Fruit fly (Drosophila melanogaster) whole organism, adult: Measurements from ENCODE around the gene CG32117.

ENCODE experiments used
- CG11617 ChIP-seq: fragments of 200-800 bp; sonication (Bioruptor generic); optimal IDR thresholded peaks from 2 replicates; lab custom pipeline; 2017; ENCODE audit warnings: mild to moderate bottlenecking, missing biosample characterization, missing genetic modification reagents, missing genetic modification characterization
- CG12768 ChIP-seq: fragments of 200-800 bp; sonication (Bioruptor generic); optimal IDR thresholded peaks from 2 replicates; lab custom pipeline; 2017; ENCODE audit warnings: missing biosample characterization, missing genetic modification characterization, mild to moderate bottlenecking, moderate library complexity, missing genetic modification reagents
- CG14711 ChIP-seq: fragments of 200-800 bp; sonication (Bioruptor generic); optimal IDR thresholded peaks from 2 replicates; lab custom pipeline; 2018; ENCODE audit warnings: missing biosample characterization, mild to moderate bottlenecking, missing genetic modification characterization, moderate library complexity
- CG1620 ChIP-seq: fragments of 200-800 bp; sonication (Bioruptor generic); optimal IDR thresholded peaks from 2 replicates; lab custom pipeline; 2016; ENCODE audit warnings: missing biosample characterization, missing genetic modification characterization
- CG33017 ChIP-seq: fragments of 200-800 bp; sonication (Bioruptor generic); optimal IDR thresholded peaks from 2 replicates; lab custom pipeline; 2018; ENCODE audit warnings: missing biosample characterization, mild to moderate bottlenecking, missing genetic modification characterization, moderate library complexity
- CG5204 ChIP-seq: fragments of 200-800 bp; sonication (Bioruptor generic); optimal IDR thresholded peaks from 2 replicates; lab custom pipeline; 2016; ENCODE audit warnings: missing biosample characterization, missing genetic modification characterization
- CG7045 ChIP-seq: fragments of 200-800 bp; sonication (Bioruptor generic); optimal IDR thresholded peaks from 2 replicates; lab custom pipeline; 2017; ENCODE audit warnings: missing biosample characterization, mild to moderate bottlenecking, missing genetic modification characterization
- CG7101 ChIP-seq: fragments of 200-800 bp; sonication (Bioruptor generic); optimal IDR thresholded peaks from 2 replicates; lab custom pipeline; 2018; ENCODE audit warnings: missing biosample characterization, mild to moderate bottlenecking, missing genetic modification characterization, moderate library complexity
- Clk ChIP-seq: fragments of 200-800 bp; sonication (Bioruptor generic); optimal IDR thresholded peaks from 2 replicates; lab custom pipeline; 2017; ENCODE audit warnings: missing biosample characterization, missing genetic modification characterization
- Crg-1 ChIP-seq: fragments of 200-800 bp; sonication (Bioruptor generic); optimal IDR thresholded peaks from 2 replicates; lab custom pipeline; 2016; ENCODE audit warnings: missing biosample characterization, missing genetic modification characterization
- Hr96 ChIP-seq: fragments of 200-800 bp; sonication (Bioruptor generic); optimal IDR thresholded peaks from 2 replicates; lab custom pipeline; 2016; ENCODE audit warnings: missing biosample characterization, missing genetic modification characterization
- Mnt ChIP-seq: fragments of 200-800 bp; sonication (Bioruptor generic); optimal IDR thresholded peaks from 2 replicates; lab custom pipeline; 2016; ENCODE audit warnings: missing biosample characterization, mild to moderate bottlenecking, missing genetic modification characterization
- bab1 ChIP-seq: fragments of 200-800 bp; sonication (Bioruptor generic); optimal IDR thresholded peaks from 3 replicates; lab custom pipeline; 2019; ENCODE audit warnings: missing biosample characterization, mild to moderate bottlenecking, missing genetic modification characterization, moderate library complexity
- cic ChIP-seq: fragments of 200-800 bp; sonication (Bioruptor generic); optimal IDR thresholded peaks from 2 replicates; lab custom pipeline; 2017; ENCODE audit warnings: missing biosample characterization, mild to moderate bottlenecking, missing genetic modification characterization, moderate library complexity
- cnc ChIP-seq, 2 experiments: fragments of >200 bp; optimal IDR thresholded peaks; 2 replicates each; lab custom pipeline; 2017
- kay ChIP-seq: fragments of 200-800 bp; sonication (Bioruptor generic); peaks from one replicate; lab custom pipeline; 2016; ENCODE audit warnings: missing biosample characterization, missing genetic modification characterization, borderline replicate concordance
- ovo ChIP-seq: fragments of 200-800 bp; sonication (Bioruptor generic); optimal IDR thresholded peaks from 2 replicates; lab custom pipeline; 2016; ENCODE audit warnings: missing biosample characterization, missing genetic modification characterization
- pad ChIP-seq: fragments of 200-800 bp; sonication (Bioruptor generic); optimal IDR thresholded peaks from 3 replicates; lab custom pipeline; 2017; ENCODE audit warnings: missing biosample characterization, missing genetic modification characterization, mild to moderate bottlenecking, moderate library complexity, missing genetic modification reagents
- toe ChIP-seq: fragments of 200-800 bp; sonication (Bioruptor generic); optimal IDR thresholded peaks from 2 replicates; lab custom pipeline; 2016; ENCODE audit warnings: missing biosample characterization, missing genetic modification characterization

Gene CG32117

dm6 chr3L:12861255-12861899 is 42.1 kb downstream of the CG32117 start, which contains the start of gene CG32107:
Gene CG32107 (minus strand): TSS chr3L:12861305.
- TF ChIP-seq CG33017 = peak; percentile 46
- no peak for TF ChIP-seq CG1620 (GFP tag; lab: Kevin White, UChicago)
- TF ChIP-seq cic (GFP tag; lab: Kevin White, UChicago) = peak; percentile 45
- no peak for TF ChIP-seq CG12768 (GFP tag; lab: Kevin White, UChicago)
- TF ChIP-seq CG7101 (tag; lab: Kevin White, UChicago) = peak; percentile 33
- TF ChIP-seq CG14711 (tag; lab: Kevin White, UChicago) = peak; percentile 6
- TF ChIP-seq kay (GFP tag; lab: Kevin White, UChicago) = peak; percentile 84
- peak; percentile 23 for TF ChIP-seq pad (GFP tag; lab: Kevin White, UChicago)

- TF ChIP-seq CG5204 (GFP tag; lab: Kevin White, UChicago) (no peak), bab1 (GFP tag; lab: Kevin White, UChicago) (no peak), Hr96 (GFP tag; lab: Kevin White, UChicago) (no peak), Clk (GFP tag; lab: Kevin White, UChicago) (no peak), CG33017 (no peak), ovo (GFP tag; lab: Kevin White, UChicago) (no peak), CG14711 (tag; lab: Kevin White, UChicago) (no peak), CG7101 (tag; lab: Kevin White, UChicago) (no peak), cnc (optimal IDR thresholded peaks at IDR 0.05; lab: Kevin White, UChicago) (no peak), cic (GFP tag; lab: Kevin White, UChicago) (no peak)
These were observed 45.9 kb downstream of the CG32117 start for dm6 chr3L:12857553-12858122.

- TF ChIP-seq Clk (GFP tag; lab: Kevin White, UChicago) (no peak), CG7045 (GFP tag; lab: Kevin White, UChicago) (no peak), Mnt (no peak), Crg-1 (GFP tag; lab: Kevin White, UChicago) (no peak), toe (GFP tag; lab: Kevin White, UChicago) (no peak), bab1 (GFP tag; lab: Kevin White, UChicago) (no peak), kay (GFP tag; lab: Kevin White, UChicago) (no peak), Hr96 (GFP tag; lab: Kevin White, UChicago) (no peak), ovo (GFP tag; lab: Kevin White, UChicago) (no peak), CG1620 (GFP tag; lab: Kevin White, UChicago) (no peak), cnc (optimal IDR thresholded peaks at IDR 0.05; lab: Kevin White, UChicago) (no peak), CG33017 (no peak), CG14711 (tag; lab: Kevin White, UChicago) (no peak), pad (GFP tag; lab: Kevin White, UChicago) (no peak), CG5204 (GFP tag; lab: Kevin White, UChicago) (no peak), CG11617 (no peak)
These were observed 50.1 kb downstream of the CG32117 start, which contains the start of gene Ent3 for dm6 chr3L:12853423-12853822. Gene Ent3 (plus strand): TSS chr3L:12853646.
